Fruit fly (Drosophila melanogaster): ENCODE results near the gene CG6999.
A peak's percentile ranks its signal among the peaks of the same experiment; 100 is the strongest.

CG6999 gene

dm6 chrX:9106775-9107283 lies 18.7 kb downstream of the CG6999 start, which contains the start of gene Arfrp1:
Arfrp1 (plus strand) TSS chrX:9107069.
- TF ChIP-seq CG13204 (GFP tag; optimal IDR thresholded peaks at IDR 0.05) (no peak), fd96Ca (GFP tag; IDR thresholded peaks at IDR 0.05) (0 out of 3 replicates have a peak, but pooled peaks have one; percentile 24), CG4496 (GFP tag; IDR thresholded peaks at IDR 0.05) (peak; percentile 6; the same call in 1 of the 3 replicates), Ets98B (GFP tag; IDR thresholded peaks at IDR 0.05) (0 out of 2 replicates have a peak, but pooled peaks have one; percentile 5), CG9948 (tag; optimal IDR thresholded peaks at IDR 0.05) (peak; percentile 0), CG32121 (GFP tag; IDR thresholded peaks at IDR 0.05) (no peak; the same call in 1 of the 2 replicates)

- TF ChIP-seq CG17806 (tag; optimal IDR thresholded peaks at IDR 0.05) (no peak), EcR (GFP tag; optimal IDR thresholded peaks at IDR 0.05) (no peak), CG8301 (tag; optimal IDR thresholded peaks at IDR 0.05) (no peak), CG34367 (tag; optimal IDR thresholded peaks at IDR 0.05) (no peak), CG8159 (tag; optimal IDR thresholded peaks at IDR 0.05) (no peak), Ets98B (GFP tag; IDR thresholded peaks at IDR 0.05) (no peak), Snoo (tag; optimal IDR thresholded peaks at IDR 0.05) (no peak), D1 (tag; optimal IDR thresholded peaks at IDR 0.05) (no peak), CG13204 (GFP tag; optimal IDR thresholded peaks at IDR 0.05) (no peak), CG14655 (GFP tag; optimal IDR thresholded peaks at IDR 0.05) (no peak), rn (GFP tag; IDR thresholded peaks at IDR 0.05) (no peak)
Observed at dm6 chrX:9108387-9108786, 20.2 kb downstream of the CG6999 start, which contains the start of gene AP-1gamma. AP-1gamma (plus strand) TSS chrX:9108691.

dm6 chrX:9109072-9109844 lies 21.1 kb downstream of the CG6999 start:
- TF ChIP-seq CG34367 (tag; optimal IDR thresholded peaks at IDR 0.05) (peak; percentile 45), CG13204 (GFP tag; optimal IDR thresholded peaks at IDR 0.05) (no peak), CG9948 (tag; optimal IDR thresholded peaks at IDR 0.05) (peak; percentile 50), CG8159 (tag; optimal IDR thresholded peaks at IDR 0.05) (peak; percentile 40), CG15710 (tag; optimal IDR thresholded peaks at IDR 0.05) (peak; percentile 32), CG8301 (tag; optimal IDR thresholded peaks at IDR 0.05) (peak; percentile 41), CG14655 (GFP tag; optimal IDR thresholded peaks at IDR 0.05) (no peak), Pif1A (GFP tag; optimal IDR thresholded peaks at IDR 0.05) (no peak), gl (tag; optimal IDR thresholded peaks at IDR 0.05) (no peak), CG12605 (GFP tag; IDR thresholded peaks at IDR 0.05) (no peak), CG4496 (GFP tag; IDR thresholded peaks at IDR 0.05) (peak; percentile 57; the same call in 1 of the 3 replicates), Snoo (tag; optimal IDR thresholded peaks at IDR 0.05) (peak; percentile 23)

dm6 chrX:9110155-9110909 lies 22.2 kb downstream of the CG6999 start:
- TF ChIP-seq rn (GFP tag; IDR thresholded peaks at IDR 0.05) (no peak), CG10348 (GFP tag; IDR thresholded peaks at IDR 0.05) (no peak), CG8159 (tag; optimal IDR thresholded peaks at IDR 0.05) (no peak), Pif1A (GFP tag; optimal IDR thresholded peaks at IDR 0.05) (no peak), CG13204 (GFP tag; optimal IDR thresholded peaks at IDR 0.05) (no peak), CG14655 (GFP tag; optimal IDR thresholded peaks at IDR 0.05) (no peak), CG32121 (GFP tag; IDR thresholded peaks at IDR 0.05) (no peak), CG8301 (tag; optimal IDR thresholded peaks at IDR 0.05) (no peak), CG12605 (GFP tag; IDR thresholded peaks at IDR 0.05) (no peak), D1 (tag; optimal IDR thresholded peaks at IDR 0.05) (no peak), fd96Ca (GFP tag; IDR thresholded peaks at IDR 0.05) (no peak), CG17806 (tag; optimal IDR thresholded peaks at IDR 0.05) (no peak), Snoo (tag; optimal IDR thresholded peaks at IDR 0.05) (no peak), gl (tag; optimal IDR thresholded peaks at IDR 0.05) (no peak), Pif1B (GFP tag; optimal IDR thresholded peaks at IDR 0.05) (no peak)

- TF ChIP-seq rn (GFP tag; IDR thresholded peaks at IDR 0.05) (no peak), CG32121 (GFP tag; IDR thresholded peaks at IDR 0.05) (no peak), CG10348 (GFP tag; IDR thresholded peaks at IDR 0.05) (no peak), fd96Ca (GFP tag; IDR thresholded peaks at IDR 0.05) (no peak), CG14655 (GFP tag; optimal IDR thresholded peaks at IDR 0.05) (no peak), CG13204 (GFP tag; optimal IDR thresholded peaks at IDR 0.05) (no peak), Pif1A (GFP tag; optimal IDR thresholded peaks at IDR 0.05) (no peak), D1 (tag; optimal IDR thresholded peaks at IDR 0.05) (no peak), Snoo (tag; optimal IDR thresholded peaks at IDR 0.05) (no peak), CG8159 (tag; optimal IDR thresholded peaks at IDR 0.05) (no peak)
Observed at dm6 chrX:9117831-9118230, 29.7 kb downstream of the CG6999 start.

Data from whole organism, pupa.